Fruit fly (Drosophila melanogaster): ENCODE results near the gene CG8036.

Gene CG8036

DNA sequence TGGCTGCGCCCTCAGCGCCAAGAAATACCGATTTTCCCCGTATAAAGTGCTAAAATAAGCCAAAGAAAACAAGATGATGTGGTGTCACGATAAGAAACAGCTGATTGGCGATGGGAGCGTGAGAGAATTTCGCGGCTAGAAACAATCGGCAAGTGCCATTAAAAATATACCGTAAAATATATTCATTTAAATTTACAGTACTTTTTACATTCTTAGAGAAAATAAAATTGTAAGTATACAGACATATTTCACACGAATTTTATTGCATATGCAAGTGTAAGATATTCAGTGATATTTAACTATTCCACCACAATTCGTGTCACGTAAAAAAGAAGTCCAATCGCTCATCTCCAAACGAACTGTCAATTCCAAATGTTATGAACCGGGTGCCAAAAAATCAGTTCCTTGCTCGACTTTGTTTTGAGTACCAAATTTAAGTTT lies 8.9 kb downstream of the CG8036 start, which contains the start of the genes Unc50, CG11755 and CG8043 (continued):
- peak; percentile 48 for TF ChIP-seq Spps (tag; optimal IDR thresholded peaks at IDR 0.05)
- peak; percentile 77 for TF ChIP-seq CG14014 (GFP tag; IDR thresholded peaks at IDR 0.05)
- TF ChIP-seq CG11560 (tag; IDR thresholded peaks at IDR 0.05): no peak
- TF ChIP-seq HLH4C (GFP tag; IDR thresholded peaks at IDR 0.05; ENCODE audit: partially characterized antibody): peak; percentile 94
- peak; percentile 80 for TF ChIP-seq Aef1 (GFP tag; IDR thresholded peaks at IDR 0.05)
- TF ChIP-seq CG9727 (GFP tag; optimal IDR thresholded peaks at IDR 0.05): peak; percentile 82
- TF ChIP-seq bowl (GFP tag; IDR thresholded peaks at IDR 0.05): no peak
- TF ChIP-seq CG9437 (GFP tag; optimal IDR thresholded peaks at IDR 0.05): peak; percentile 72
- no peak for TF ChIP-seq MTF-1 (GFP tag; optimal IDR thresholded peaks at IDR 0.05; ENCODE audit: borderline replicate concordance)
- peak; percentile 77 for TF ChIP-seq tin (GFP tag; optimal IDR thresholded peaks at IDR 0.05)
- peak; percentile 11 for TF ChIP-seq CG6765 (GFP tag; optimal IDR thresholded peaks at IDR 0.05)
- peak in 1 of 2 experiments; percentile 59 for TF ChIP-seq insv (GFP tag; optimal IDR thresholded peaks at IDR 0.05)
- no peak for TF ChIP-seq CG5953 (GFP tag; IDR thresholded peaks at IDR 0.05)
- TF ChIP-seq CG2129 (GFP tag; IDR thresholded peaks at IDR 0.05; ENCODE audit: partially characterized antibody): peak; percentile 99
- TF ChIP-seq Max (GFP tag; optimal IDR thresholded peaks at IDR 0.05): peak; percentile 77
- TF ChIP-seq seq (GFP tag; IDR thresholded peaks at IDR 0.05): peak; percentile 48; the same call in 1 of the 2 replicates
- peak; percentile 68 for TF ChIP-seq zfh1 (GFP tag; IDR thresholded peaks at IDR 0.05)
- peak; percentile 71 for TF ChIP-seq pho (GFP tag; optimal IDR thresholded peaks at IDR 0.05)
- TF ChIP-seq CG15073 (GFP tag; optimal IDR thresholded peaks at IDR 0.05): no peak
- peak; percentile 99 for TF ChIP-seq sna (GFP tag; IDR thresholded peaks at IDR 0.05; ENCODE audit: partially characterized antibody)
- TF ChIP-seq CG17385 (GFP tag; optimal IDR thresholded peaks at IDR 0.05): peak; percentile 71
- peak; percentile 56 for TF ChIP-seq Side (GFP tag; optimal IDR thresholded peaks at IDR 0.05)
- peak; percentile 49 for TF ChIP-seq Myb (GFP tag; optimal IDR thresholded peaks at IDR 0.05)
- TF ChIP-seq CG10462 (GFP tag; optimal IDR thresholded peaks at IDR 0.05): peak; percentile 48
- TF ChIP-seq CG3838 (GFP tag; optimal IDR thresholded peaks at IDR 0.05): peak; percentile 44
- peak; percentile 84; the same call in 1 of the 2 replicates for TF ChIP-seq tna (GFP tag; IDR thresholded peaks at IDR 0.05; ENCODE audit: partially characterized antibody)
- TF ChIP-seq CG15479 (GFP tag; optimal IDR thresholded peaks at IDR 0.05): no peak
- TF ChIP-seq CG17612 (GFP tag; IDR thresholded peaks at IDR 0.05): no peak
- peak; percentile 57; the same call in 1 of the 2 replicates for TF ChIP-seq CG11247 (GFP tag; IDR thresholded peaks at IDR 0.05)
- no peak for TF ChIP-seq CkIIα-i1 (GFP tag; IDR thresholded peaks at IDR 0.05)
- TF ChIP-seq CG14667 (GFP tag; IDR thresholded peaks at IDR 0.05): peak; percentile 75
- TF ChIP-seq HLH54F (GFP tag; optimal IDR thresholded peaks at IDR 0.05): peak; percentile 69
- peak; percentile 95 for TF ChIP-seq MBD-R2 (GFP tag; IDR thresholded peaks at IDR 0.05)
- peak; percentile 82 for TF ChIP-seq CG9817 (tag; optimal IDR thresholded peaks at IDR 0.05)
- TF ChIP-seq ap (GFP tag; IDR thresholded peaks at IDR 0.05): peak; percentile 34; the same call in 1 of the 2 replicates
- TF ChIP-seq CG10543 (GFP tag; optimal IDR thresholded peaks at IDR 0.05): peak; percentile 78
- TF ChIP-seq scrt (GFP tag; optimal IDR thresholded peaks at IDR 0.05): no peak
- TF ChIP-seq CG12391 (tag; optimal IDR thresholded peaks at IDR 0.05): peak; percentile 87
- TF ChIP-seq pan (optimal IDR thresholded peaks at IDR 0.05): no peak
- peak in 1 of 2 experiments; percentile 56 for TF ChIP-seq pan (GFP tag; optimal IDR thresholded peaks at IDR 0.05 in 1 of 2, IDR thresholded peaks at IDR 0.05 in 1 of 2)
- no peak for TF ChIP-seq toy (GFP tag; IDR thresholded peaks at IDR 0.05)
- no peak for TF ChIP-seq pfk (GFP tag; optimal IDR thresholded peaks at IDR 0.05)
- TF ChIP-seq NC2α (GFP tag; optimal IDR thresholded peaks at IDR 0.05): no peak
- TF ChIP-seq nmo (GFP tag; optimal IDR thresholded peaks at IDR 0.05): peak; percentile 92
- peak; percentile 74; the same call in 1 of the 2 replicates for TF ChIP-seq klu (GFP tag; IDR thresholded peaks at IDR 0.05)
- TF ChIP-seq nom (GFP tag; optimal IDR thresholded peaks at IDR 0.05): no peak
- TF ChIP-seq CG12942 (GFP tag; optimal IDR thresholded peaks at IDR 0.05): peak; percentile 73
- TF ChIP-seq bigmax (GFP tag; optimal IDR thresholded peaks at IDR 0.05): no peak
- TF ChIP-seq Ada2b (GFP tag; IDR thresholded peaks at IDR 0.05): peak; percentile 36; the same call in 1 of the 2 replicates
- TF ChIP-seq Mad (GFP tag; optimal IDR thresholded peaks at IDR 0.05): peak; percentile 76
- peak; percentile 51 for TF ChIP-seq CG8944 (GFP tag; optimal IDR thresholded peaks at IDR 0.05)

All from whole organism, embryonic.